Worm (Caenorhabditis elegans) whole organism, L1 larva: ENCODE results near the gene C01G10.5.

Experiments used
- fos-1 ChIP-seq: fragments of 150-350 bp; optimal IDR thresholded peaks from 2 replicates; lab custom pipeline; 2014; ENCODE audit warnings: missing biosample characterization, missing genetic modification characterization
- jun-1 ChIP-seq: fragments of 150-350 bp; optimal IDR thresholded peaks from 2 replicates; lab custom pipeline; 2014; ENCODE audit warnings: missing biosample characterization, missing genetic modification reagents, missing genetic modification characterization
- nhr-77 ChIP-seq: fragments of 150-350 bp; optimal IDR thresholded peaks from 2 replicates; lab custom pipeline; 2014; ENCODE audit warnings: missing biosample characterization, missing genetic modification characterization
- unc-98 ChIP-seq: fragments of 200-800 bp; sonication (Bioruptor generic); IDR thresholded peaks from 2 replicates; pipeline ENCODE4 v1.3.6; 2022; ENCODE audit warnings: missing genetic modification characterization, missing compliant biosample characterization

ce11 chrV:15048107-15048506 lies 41.2 kb downstream of the C01G10.5 start, which contains the start of gene sdc-3:
- TF ChIP-seq fos-1 (tag; lab: Kevin White, UChicago): no peak
- no peak for TF ChIP-seq nhr-77
- TF ChIP-seq unc-98: no peak
- no peak for TF ChIP-seq jun-1 (tag; lab: Kevin White, UChicago)
